Fruit fly (Drosophila melanogaster) whole organism, embryonic: ENCODE data around the gene Leash.

ENCODE experiments used
- B-H1 ChIP-seq: fragments of 200-800 bp; sonication (Bioruptor generic); IDR thresholded peaks from 3 replicates; pipeline ENCODE4 v1.3.6; 2022; ENCODE audit warnings: missing biosample characterization, missing genetic modification characterization
- B-H2 ChIP-seq: fragments of 200-800 bp; sonication (Bioruptor generic); optimal IDR thresholded peaks from 2 replicates; lab custom pipeline; 2018; ENCODE audit warnings: missing biosample characterization, mild to moderate bottlenecking, missing genetic modification characterization
- Bgb ChIP-seq: fragments of 200-800 bp; sonication (Bioruptor generic); IDR thresholded peaks from 2 replicates; pipeline ENCODE4 v1.3.6; 2022; ENCODE audit warnings: missing biosample characterization, missing genetic modification characterization; ENCODE audit not compliant: partially characterized antibody
- CG10543 ChIP-seq: fragments of 200-800 bp; sonication (Bioruptor generic); optimal IDR thresholded peaks from 3 replicates; lab custom pipeline; 2017; ENCODE audit warnings: missing biosample characterization, mild to moderate bottlenecking, missing genetic modification characterization, moderate library complexity
- CG14050 ChIP-seq: fragments of 200-800 bp; sonication (Bioruptor generic); IDR thresholded peaks from 3 replicates; pipeline ENCODE4 v1.3.6; 2022; ENCODE audit warnings: missing biosample characterization, missing genetic modification characterization
- CG14860 ChIP-seq: fragments of 200-800 bp; sonication (Bioruptor generic); IDR thresholded peaks from 3 replicates; pipeline ENCODE4 v1.3.6; 2022; ENCODE audit warnings: missing biosample characterization, missing genetic modification characterization; ENCODE audit not compliant: partially characterized antibody
- CG1647 ChIP-seq: fragments of 200-800 bp; sonication (Bioruptor generic); optimal IDR thresholded peaks from 3 replicates; lab custom pipeline; 2016; ENCODE audit warnings: missing biosample characterization, missing genetic modification characterization
- CG16815 ChIP-seq: fragments of 200-800 bp; sonication (Bioruptor generic); optimal IDR thresholded peaks from 3 replicates; lab custom pipeline; 2017; ENCODE audit warnings: missing biosample characterization, mild to moderate bottlenecking, missing genetic modification characterization
- CG18599 ChIP-seq: fragments of 200-800 bp; sonication (Bioruptor generic); optimal IDR thresholded peaks from 3 replicates; lab custom pipeline; 2017; ENCODE audit warnings: missing biosample characterization, missing genetic modification characterization, mild to moderate bottlenecking, moderate library complexity, missing genetic modification reagents
- CG2120 ChIP-seq: fragments of 200-800 bp; sonication (Bioruptor generic); optimal IDR thresholded peaks from 3 replicates; lab custom pipeline; 2016; ENCODE audit warnings: missing biosample characterization, missing genetic modification characterization
- CG2712 ChIP-seq: fragments of 200-800 bp; optimal IDR thresholded peaks from 3 replicates; lab custom pipeline; 2019; ENCODE audit warnings: missing biosample characterization, mild to moderate bottlenecking, missing genetic modification characterization, moderate library complexity
- CG4360 ChIP-seq: fragments of 200-800 bp; sonication (Bioruptor generic); IDR thresholded peaks from 2 replicates; pipeline ENCODE4 v1.3.6; 2022; ENCODE audit warnings: missing biosample characterization, missing genetic modification characterization
- CG5953 ChIP-seq: fragments of 200-800 bp; sonication (Bioruptor generic); IDR thresholded peaks from 2 replicates; pipeline ENCODE4 v1.3.6; 2022; ENCODE audit warnings: missing biosample characterization, missing genetic modification characterization
- CG7745 ChIP-seq: fragments of 200-800 bp; sonication (Bioruptor generic); optimal IDR thresholded peaks from 2 replicates; lab custom pipeline; 2018; ENCODE audit warnings: missing biosample characterization, mild to moderate bottlenecking, missing genetic modification characterization, moderate library complexity
- CG9215 ChIP-seq: fragments of 200-800 bp; sonication (Bioruptor generic); IDR thresholded peaks from 2 replicates; pipeline ENCODE4 v1.3.6; 2022; ENCODE audit warnings: missing biosample characterization, missing genetic modification characterization
- CkIIα-i1 ChIP-seq: fragments of 200-800 bp; sonication (Bioruptor generic); IDR thresholded peaks from 2 replicates; pipeline ENCODE4 v1.3.6; 2022; ENCODE audit warnings: missing biosample characterization, missing genetic modification characterization
- Doc3 ChIP-seq: fragments of 200-800 bp; sonication (Bioruptor generic); IDR thresholded peaks from 3 replicates; pipeline ENCODE4 v1.3.6; 2022; ENCODE audit warnings: missing biosample characterization, missing genetic modification characterization; ENCODE audit not compliant: partially characterized antibody
- E2f2 ChIP-seq: fragments of 200-800 bp; sonication (Bioruptor generic); IDR thresholded peaks from 2 replicates; pipeline ENCODE4 v1.3.6; 2022; ENCODE audit warnings: missing biosample characterization, missing genetic modification characterization
- H2.0 ChIP-seq: fragments of 200-800 bp; sonication (Bioruptor generic); IDR thresholded peaks from 2 replicates; pipeline ENCODE4 v1.3.6; 2022; ENCODE audit warnings: missing biosample characterization, missing genetic modification characterization
- Hmr ChIP-seq: fragments of 200-800 bp; sonication (Bioruptor generic); optimal IDR thresholded peaks from 3 replicates; lab custom pipeline; 2017; ENCODE audit warnings: mild to moderate bottlenecking, missing biosample characterization, missing genetic modification reagents, missing genetic modification characterization
- MESR4 ChIP-seq: fragments of 200-800 bp; sonication (Bioruptor generic); optimal IDR thresholded peaks from 2 replicates; lab custom pipeline; 2018; ENCODE audit warnings: missing biosample characterization, mild to moderate bottlenecking, missing genetic modification characterization, moderate library complexity
- PHDP ChIP-seq: fragments of 200-800 bp; sonication (Bioruptor generic); optimal IDR thresholded peaks from 3 replicates; lab custom pipeline; 2018; ENCODE audit warnings: missing biosample characterization, mild to moderate bottlenecking, missing genetic modification characterization, moderate library complexity
- Rx ChIP-seq: fragments of 200-800 bp; sonication (Bioruptor generic); IDR thresholded peaks from 2 replicates; pipeline ENCODE4 v1.3.6; 2022; ENCODE audit warnings: missing biosample characterization, missing genetic modification characterization
- Sry-β ChIP-seq: fragments of 200-800 bp; sonication (Bioruptor generic); optimal IDR thresholded peaks from 2 replicates; lab custom pipeline; 2018; ENCODE audit warnings: missing biosample characterization, mild to moderate bottlenecking, missing genetic modification characterization, moderate library complexity
- TFAM ChIP-seq: fragments of 200-800 bp; sonication (Bioruptor generic); optimal IDR thresholded peaks from 2 replicates; lab custom pipeline; 2017; ENCODE audit warnings: missing biosample characterization, missing genetic modification characterization, inconsistent platforms
- YL-1 ChIP-seq: fragments of 200-800 bp; sonication (Bioruptor generic); optimal IDR thresholded peaks from 3 replicates; lab custom pipeline; 2017; ENCODE audit warnings: missing biosample characterization, mild to moderate bottlenecking, missing genetic modification characterization
- ash1 ChIP-seq: fragments of 200-800 bp; sonication (Bioruptor generic); optimal IDR thresholded peaks from 2 replicates; lab custom pipeline; 2018; ENCODE audit warnings: missing biosample characterization, mild to moderate bottlenecking, missing genetic modification characterization
- bab2 ChIP-seq: fragments of 200-800 bp; sonication (Bioruptor generic); optimal IDR thresholded peaks from 2 replicates; lab custom pipeline; 2016; ENCODE audit warnings: missing biosample characterization, missing genetic modification characterization
- btn ChIP-seq: fragments of 200-800 bp; sonication (Bioruptor generic); optimal IDR thresholded peaks from 2 replicates; lab custom pipeline; 2016; ENCODE audit warnings: missing biosample characterization, missing genetic modification characterization
- cg ChIP-seq: fragments of 200-800 bp; sonication (Bioruptor generic); optimal IDR thresholded peaks from 3 replicates; lab custom pipeline; 2019; ENCODE audit warnings: missing biosample characterization, mild to moderate bottlenecking, missing genetic modification characterization, moderate library complexity
- dati ChIP-seq: fragments of 200-800 bp; sonication (Bioruptor generic); IDR thresholded peaks from 2 replicates; pipeline ENCODE4 v1.3.6; 2022; ENCODE audit warnings: missing biosample characterization, missing genetic modification characterization
- emc ChIP-seq: fragments of 200-800 bp; sonication (Bioruptor generic); optimal IDR thresholded peaks from 2 replicates; lab custom pipeline; 2016; ENCODE audit warnings: missing biosample characterization, missing genetic modification characterization
- inv ChIP-seq: fragments of 200-800 bp; sonication (Bioruptor generic); IDR thresholded peaks from 2 replicates; pipeline ENCODE4 v1.3.6; 2022; ENCODE audit warnings: missing biosample characterization, missing genetic modification characterization; ENCODE audit not compliant: partially characterized antibody
- nau ChIP-seq: fragments of 200-800 bp; sonication (Bioruptor generic); optimal IDR thresholded peaks from 3 replicates; lab custom pipeline; 2017; ENCODE audit warnings: missing biosample characterization, mild to moderate bottlenecking, missing genetic modification characterization, missing genetic modification reagents
- prd ChIP-seq, 3 experiments: fragments of >200 bp in 2 of 3; fragments of 200-800 bp in 1 of 3; sonication (Bioruptor generic) in 1 of 3; optimal IDR thresholded peaks in 2 of 3; IDR thresholded peaks in 1 of 3; 2 replicates in 2 of 3; 3 replicates in 1 of 3; pipeline versions ENCODE4 v1.3.6 to Lab custom; 2017 to 2022; ENCODE audit warnings: missing biosample characterization in 1 of 3, missing genetic modification characterization in 1 of 3
- pros ChIP-seq: fragments of 200-800 bp; sonication (Bioruptor generic); optimal IDR thresholded peaks from 3 replicates; lab custom pipeline; 2019; ENCODE audit warnings: missing biosample characterization, mild to moderate bottlenecking, missing genetic modification characterization, moderate library complexity
- repo ChIP-seq: fragments of 200-800 bp; sonication (Bioruptor generic); optimal IDR thresholded peaks from 2 replicates; lab custom pipeline; 2016; ENCODE audit warnings: missing biosample characterization, missing genetic modification characterization
- sd ChIP-seq: fragments of 200-800 bp; sonication (Bioruptor generic); optimal IDR thresholded peaks from 3 replicates; lab custom pipeline; 2018; ENCODE audit warnings: missing biosample characterization, mild to moderate bottlenecking, missing genetic modification characterization, moderate library complexity
- sna ChIP-seq: fragments of 200-800 bp; sonication (Bioruptor generic); IDR thresholded peaks from 2 replicates; pipeline ENCODE4 v1.3.6; 2022; ENCODE audit warnings: missing biosample characterization, missing genetic modification characterization; ENCODE audit not compliant: partially characterized antibody
- sob ChIP-seq: fragments of 200-800 bp; sonication (Bioruptor generic); IDR thresholded peaks from 2 replicates; pipeline ENCODE4 v1.3.6; 2022; ENCODE audit warnings: missing biosample characterization, missing genetic modification characterization
- stwl ChIP-seq: fragments of 200-800 bp; sonication (Bioruptor generic); optimal IDR thresholded peaks from 3 replicates; lab custom pipeline; 2018; ENCODE audit warnings: missing biosample characterization, mild to moderate bottlenecking, missing genetic modification characterization, moderate library complexity
- tgo ChIP-seq: fragments of 200-800 bp; sonication (Bioruptor generic); IDR thresholded peaks from 3 replicates; pipeline ENCODE4 v1.3.6; 2022; ENCODE audit warnings: missing biosample characterization, missing genetic modification characterization
- tio ChIP-seq: fragments of 200-800 bp; sonication (Bioruptor generic); optimal IDR thresholded peaks from 2 replicates; lab custom pipeline; 2017; ENCODE audit warnings: missing biosample characterization, missing genetic modification characterization, inconsistent platforms
- tup ChIP-seq: fragments of 200-800 bp; sonication (Bioruptor generic); optimal IDR thresholded peaks from 2 replicates; lab custom pipeline; 2016; ENCODE audit warnings: missing biosample characterization, mild to moderate bottlenecking, missing genetic modification characterization, moderate library complexity
- usp ChIP-seq: fragments of >200 bp; optimal IDR thresholded peaks from 2 replicates; lab custom pipeline; 2017; ENCODE audit warnings: missing biosample characterization, missing genetic modification characterization
- vfl ChIP-seq: fragments of 200-800 bp; sonication (Bioruptor generic); optimal IDR thresholded peaks from 2 replicates; lab custom pipeline; 2016; ENCODE audit warnings: missing biosample characterization, missing genetic modification characterization
- vvl ChIP-seq: fragments of 200-800 bp; sonication (Bioruptor generic); IDR thresholded peaks from 2 replicates; pipeline ENCODE4 v1.3.6; 2022; ENCODE audit warnings: missing biosample characterization, missing genetic modification characterization

Leash gene

DNA sequence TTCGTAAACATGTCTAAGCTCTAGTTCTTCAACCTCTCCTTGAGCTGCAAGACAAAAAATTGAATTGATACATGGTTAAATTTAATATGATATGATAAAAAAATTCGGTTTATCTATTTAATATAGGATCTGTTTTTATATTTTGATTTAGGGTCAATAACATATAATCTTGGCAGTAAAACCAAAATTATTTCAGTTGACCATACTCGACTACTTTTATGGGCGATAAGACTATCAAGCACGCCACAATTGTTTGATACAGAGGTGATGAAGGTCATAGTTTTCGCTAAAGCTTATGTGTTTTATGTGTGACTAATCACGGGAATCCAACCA lies 2.9 kb downstream of the Leash start (continued):
- TF ChIP-seq sd (tag; lab: Kevin White, UChicago) (peak; percentile 6), emc (GFP tag; lab: Kevin White, UChicago) (no peak), B-H2 (GFP tag; lab: Kevin White, UChicago) (peak; percentile 33), Rx (GFP tag; lab: Robert Waterston, UW) (no peak), tup (GFP tag; lab: Kevin White, UChicago) (no peak), Hmr (GFP tag; lab: Kevin White, UChicago) (no peak), CG18599 (GFP tag; lab: Kevin White, UChicago) (no peak), YL-1 (no peak), btn (no peak), CG9215 (GFP tag; lab: Robert Waterston, UW) (no peak), CG4360 (GFP tag; lab: Robert Waterston, UW) (no peak)

- TF ChIP-seq CG1647 (GFP tag; lab: Kevin White, UChicago) = no peak
- TF ChIP-seq CG14050 (GFP tag; lab: Robert Waterston, UW) = no peak
- peak; percentile 67 for TF ChIP-seq cg
- TF ChIP-seq CG18599 (GFP tag; lab: Kevin White, UChicago) = peak; percentile 38
- no peak for TF ChIP-seq E2f2 (GFP tag; lab: Robert Waterston, UW)
- no peak for TF ChIP-seq tio (GFP tag; lab: Kevin White, UChicago)
- TF ChIP-seq CkIIα-i1 (GFP tag; lab: Robert Waterston, UW) = no peak
- TF ChIP-seq CG5953 = no peak
- TF ChIP-seq nau (GFP tag; lab: Kevin White, UChicago) = no peak
- no peak for TF ChIP-seq CG2712 (tag; lab: Kevin White, UChicago)
- TF ChIP-seq CG2120 (GFP tag; lab: Kevin White, UChicago) = peak; percentile 43
- peak; percentile 44 for TF ChIP-seq PHDP (tag; lab: Kevin White, UChicago)
- no peak for TF ChIP-seq CG7745 (tag; lab: Kevin White, UChicago)
- no peak for TF ChIP-seq usp (GFP tag; lab: Kevin White, UChicago)
- no peak for TF ChIP-seq vfl (GFP tag; lab: Kevin White, UChicago)
- TF ChIP-seq TFAM (GFP tag; lab: Kevin White, UChicago) = no peak
- TF ChIP-seq dati (GFP tag; lab: Robert Waterston, UW) = no peak
- 0 out of 2 replicates have a peak, but pooled peaks have one; percentile 25 for TF ChIP-seq H2.0
- TF ChIP-seq pros (GFP tag; lab: Kevin White, UChicago) = no peak
- TF ChIP-seq Bgb (GFP tag; lab: Robert Waterston, UW) = 0 out of 2 replicates have a peak, but pooled peaks have one; percentile 34
- no peak for TF ChIP-seq bab2 (GFP tag; lab: Kevin White, UChicago)
- TF ChIP-seq CG14860 = no peak
- peak; percentile 6; the same call in 1 of the 2 replicates for TF ChIP-seq sob (GFP tag; lab: Robert Waterston, UW)
- TF ChIP-seq B-H1 (GFP tag; lab: Robert Waterston, UW) = no peak
- TF ChIP-seq Doc3 (GFP tag; lab: Robert Waterston, UW) = no peak
- peak; percentile 33 for TF ChIP-seq CG10543 (GFP tag; lab: Kevin White, UChicago)
- no peak for TF ChIP-seq Sry-β (GFP tag; lab: Kevin White, UChicago)
- TF ChIP-seq stwl = no peak
- TF ChIP-seq ash1 (GFP tag; lab: Kevin White, UChicago) = no peak
- TF ChIP-seq MESR4 (GFP tag; lab: Kevin White, UChicago) = no peak
- TF ChIP-seq repo = no peak
- no peak; the same call in 1 of the 2 replicates for TF ChIP-seq sna (GFP tag; lab: Robert Waterston, UW)
- no peak for TF ChIP-seq inv
- TF ChIP-seq Rx (GFP tag; lab: Robert Waterston, UW) = no peak
- TF ChIP-seq vvl (GFP tag; lab: Robert Waterston, UW) = peak; percentile 36
- no peak for TF ChIP-seq tgo (GFP tag; lab: Robert Waterston, UW)
- TF ChIP-seq CG16815 (GFP tag; lab: Kevin White, UChicago) = no peak
- no peak for TF ChIP-seq prd (optimal IDR thresholded peaks at IDR 0.05; lab: Kevin White, UChicago)
- TF ChIP-seq prd (GFP tag; IDR thresholded peaks at IDR 0.05; lab: Robert Waterston, UW) = peak; percentile 41; the same call in 1 of the 3 replicates
Measured at dm6 chr3R:10888633-10889519, 3.5 kb downstream of the Leash start.
